Worm (Caenorhabditis elegans) whole organism, L3 larva: ENCODE results near the gene his-61.

Source experiments
- elt-1 ChIP-seq: fragments of 150-350 bp; optimal IDR thresholded peaks from 2 replicates; lab custom pipeline; 2014; ENCODE audit warnings: missing biosample characterization, missing genetic modification characterization
- elt-3 ChIP-seq, 3 experiments: fragments of 150-350 bp in 1 of 3; sonication (generic microtip) in 2 of 3; optimal IDR thresholded peaks; 2 replicates in 2 of 3; 4 replicates in 1 of 3; lab custom pipeline; 2014 to 2017; ENCODE audit warnings: missing biosample characterization in 3 of 3, missing genetic modification characterization in 3 of 3
- fkh-2 ChIP-seq: fragments of 150-350 bp; optimal IDR thresholded peaks from 2 replicates; lab custom pipeline; 2014; ENCODE audit warnings: missing biosample characterization, missing genetic modification reagents, missing genetic modification characterization
- nfya-1 ChIP-seq: sonication (generic microtip); optimal IDR thresholded peaks from 2 replicates; lab custom pipeline; 2017; ENCODE audit warnings: missing genetic modification characterization, mild to moderate bottlenecking, missing compliant biosample characterization, antibody characterized with exemption, moderate library complexity; ENCODE audit not compliant: insufficient read depth

DNA sequence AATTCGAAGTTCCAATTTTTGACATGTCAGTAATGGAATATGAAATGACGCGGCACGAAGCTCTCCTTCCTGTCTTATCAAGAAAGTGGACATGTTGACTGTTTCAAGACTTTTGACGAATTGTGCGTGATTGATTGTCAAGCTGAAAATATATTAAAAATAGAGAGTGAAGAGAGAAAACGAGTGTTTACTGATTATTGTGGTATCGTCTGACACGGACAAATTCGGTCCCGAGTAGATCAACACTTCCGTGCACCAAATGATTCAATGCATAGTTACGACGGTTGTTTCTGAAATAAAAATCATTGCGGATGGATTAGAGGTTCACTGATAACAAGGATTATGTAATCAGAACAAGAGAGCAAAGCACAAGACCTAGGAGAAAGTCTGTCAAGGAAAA is 18.8 kb downstream of the his-61 start:
- no peak for TF ChIP-seq fkh-2 (tag; lab: Kevin White, UChicago)
- TF ChIP-seq nfya-1 = no peak
- TF ChIP-seq elt-3 (tag; optimal IDR thresholded peaks at IDR 0.05; lab: Kevin White, UChicago) = no peak
- TF ChIP-seq elt-1 (tag; lab: Kevin White, UChicago) = no peak
